Fruit fly (Drosophila melanogaster) whole organism, embryonic: ENCODE results near the gene Ugt37A2.
A peak's percentile ranks its signal among the peaks of the same experiment; 100 is the strongest.

Experiments used
- B-H2 ChIP-seq: fragments of 200-800 bp; sonication (Bioruptor generic); optimal IDR thresholded peaks from 2 replicates; lab custom pipeline; 2018; ENCODE audit warnings: missing biosample characterization, mild to moderate bottlenecking, missing genetic modification characterization
- C15 ChIP-seq: fragments of 200-800 bp; sonication (Bioruptor generic); IDR thresholded peaks from 3 replicates; pipeline ENCODE4 v1.3.6; 2022; ENCODE audit warnings: missing biosample characterization, missing genetic modification characterization
- CG1024 ChIP-seq: fragments of 200-800 bp; sonication (Bioruptor generic); IDR thresholded peaks from 2 replicates; pipeline ENCODE4 v1.3.6; 2022; ENCODE audit warnings: missing biosample characterization, missing genetic modification characterization
- CG10959 ChIP-seq: fragments of 200-800 bp; sonication (Bioruptor generic); IDR thresholded peaks from 2 replicates; pipeline ENCODE4 v1.3.6; 2022; ENCODE audit warnings: missing biosample characterization, missing genetic modification characterization
- CG16863 ChIP-seq: fragments of 200-800 bp; sonication (Bioruptor generic); optimal IDR thresholded peaks from 3 replicates; lab custom pipeline; 2016; ENCODE audit warnings: missing biosample characterization, missing genetic modification characterization
- CG18764 ChIP-seq: fragments of 200-800 bp; sonication (Bioruptor generic); optimal IDR thresholded peaks from 3 replicates; lab custom pipeline; 2016; ENCODE audit warnings: missing biosample characterization, missing genetic modification characterization
- CG2120 ChIP-seq: fragments of 200-800 bp; sonication (Bioruptor generic); optimal IDR thresholded peaks from 3 replicates; lab custom pipeline; 2016; ENCODE audit warnings: missing biosample characterization, missing genetic modification characterization
- CG2712 ChIP-seq: fragments of 200-800 bp; optimal IDR thresholded peaks from 3 replicates; lab custom pipeline; 2019; ENCODE audit warnings: missing biosample characterization, mild to moderate bottlenecking, missing genetic modification characterization, moderate library complexity
- CG2889 ChIP-seq: fragments of 200-800 bp; sonication (Bioruptor generic); IDR thresholded peaks from 3 replicates; pipeline ENCODE4 v1.3.6; 2022; ENCODE audit warnings: missing biosample characterization, missing genetic modification characterization
- CG30431 ChIP-seq: fragments of 200-800 bp; sonication (Bioruptor generic); optimal IDR thresholded peaks from 2 replicates; lab custom pipeline; 2017; ENCODE audit warnings: missing biosample characterization, missing genetic modification characterization
- CG3726 ChIP-seq: fragments of 200-800 bp; sonication (Bioruptor generic); IDR thresholded peaks from 3 replicates; pipeline ENCODE4, ENCODE4 v1.3.6; 2022; ENCODE audit warnings: missing biosample characterization, missing genetic modification characterization
- CG7357 ChIP-seq: fragments of 200-800 bp; sonication (Bioruptor generic); IDR thresholded peaks from 3 replicates; pipeline ENCODE4 v1.3.6; 2022; ENCODE audit warnings: missing biosample characterization, missing genetic modification characterization
- CG8089 ChIP-seq: fragments of 200-800 bp; sonication (Bioruptor generic); optimal IDR thresholded peaks from 3 replicates; lab custom pipeline; 2016; ENCODE audit warnings: missing biosample characterization, missing genetic modification characterization
- CG8765 ChIP-seq: fragments of 200-800 bp; sonication (Bioruptor generic); IDR thresholded peaks from 2 replicates; pipeline ENCODE4 v1.3.6; 2022; ENCODE audit warnings: missing biosample characterization, missing genetic modification characterization
- CG8924 ChIP-seq: fragments of 200-800 bp; optimal IDR thresholded peaks from 3 replicates; lab custom pipeline; 2019; ENCODE audit warnings: missing biosample characterization, mild to moderate bottlenecking, missing genetic modification characterization, moderate library complexity
- CG9932 ChIP-seq: fragments of 200-800 bp; sonication (Bioruptor generic); IDR thresholded peaks from 2 replicates; pipeline ENCODE4 v1.3.6; 2022; ENCODE audit warnings: missing biosample characterization, missing genetic modification characterization
- CkIIα-i1 ChIP-seq: fragments of 200-800 bp; sonication (Bioruptor generic); IDR thresholded peaks from 2 replicates; pipeline ENCODE4 v1.3.6; 2022; ENCODE audit warnings: missing biosample characterization, missing genetic modification characterization
- CrebB ChIP-seq: fragments of 200-800 bp; sonication (Bioruptor generic); optimal IDR thresholded peaks from 3 replicates; lab custom pipeline; 2018; ENCODE audit warnings: missing biosample characterization, mild to moderate bottlenecking, missing genetic modification characterization
- D19A ChIP-seq: fragments of 200-800 bp; optimal IDR thresholded peaks from 3 replicates; lab custom pipeline; 2019; ENCODE audit warnings: missing biosample characterization, mild to moderate bottlenecking, missing genetic modification characterization, moderate library complexity
- Dbx ChIP-seq: fragments of 200-800 bp; sonication (Bioruptor generic); IDR thresholded peaks from 3 replicates; pipeline ENCODE4 v1.3.6; 2022; ENCODE audit warnings: missing biosample characterization, missing genetic modification characterization
- E2f1 ChIP-seq: fragments of 200-800 bp; sonication (Bioruptor generic); IDR thresholded peaks from 2 replicates; pipeline ENCODE4 v1.3.6; 2022; ENCODE audit warnings: missing biosample characterization, missing genetic modification characterization
- Hand ChIP-seq: fragments of 200-800 bp; sonication (Bioruptor generic); optimal IDR thresholded peaks from 2 replicates; lab custom pipeline; 2017; ENCODE audit warnings: mild to moderate bottlenecking, missing biosample characterization, missing genetic modification reagents, missing genetic modification characterization
- Hey ChIP-seq: fragments of 200-800 bp; sonication (Bioruptor generic); optimal IDR thresholded peaks from 3 replicates; lab custom pipeline; 2018; ENCODE audit warnings: missing biosample characterization, mild to moderate bottlenecking, missing genetic modification characterization
- Hr51 ChIP-seq, 2 experiments: fragments of 200-800 bp; sonication (Bioruptor generic); optimal IDR thresholded peaks; 2 replicates in 1 of 2; 3 replicates in 1 of 2; lab custom pipeline; 2016 to 2018; ENCODE audit warnings: missing biosample characterization in 2 of 2, missing genetic modification characterization in 2 of 2, mild to moderate bottlenecking in 1 of 2, moderate library complexity in 1 of 2
- MESR4 ChIP-seq: fragments of 200-800 bp; sonication (Bioruptor generic); optimal IDR thresholded peaks from 2 replicates; lab custom pipeline; 2018; ENCODE audit warnings: missing biosample characterization, mild to moderate bottlenecking, missing genetic modification characterization, moderate library complexity
- Meics ChIP-seq: fragments of 200-800 bp; sonication (Bioruptor generic); optimal IDR thresholded peaks from 2 replicates; lab custom pipeline; 2017; ENCODE audit warnings: missing biosample characterization, mild to moderate bottlenecking, missing genetic modification characterization
- Myb ChIP-seq: fragments of 200-800 bp; sonication (Bioruptor generic); optimal IDR thresholded peaks from 2 replicates; lab custom pipeline; 2016; ENCODE audit warnings: missing biosample characterization, missing genetic modification characterization
- Oaz ChIP-seq: fragments of 200-800 bp; sonication (Bioruptor generic); IDR thresholded peaks from 2 replicates; pipeline ENCODE4 v1.3.6; 2022; ENCODE audit warnings: missing biosample characterization, missing genetic modification characterization
- Optix ChIP-seq: fragments of 200-800 bp; sonication (Bioruptor generic); IDR thresholded peaks from 3 replicates; pipeline ENCODE4 v1.3.6; 2022; ENCODE audit warnings: missing biosample characterization, missing genetic modification characterization
- PHDP ChIP-seq: fragments of 200-800 bp; sonication (Bioruptor generic); optimal IDR thresholded peaks from 3 replicates; lab custom pipeline; 2018; ENCODE audit warnings: missing biosample characterization, mild to moderate bottlenecking, missing genetic modification characterization, moderate library complexity
- Rx ChIP-seq: fragments of 200-800 bp; sonication (Bioruptor generic); IDR thresholded peaks from 2 replicates; pipeline ENCODE4 v1.3.6; 2022; ENCODE audit warnings: missing biosample characterization, missing genetic modification characterization
- Ssrp ChIP-seq: fragments of 200-800 bp; sonication (Bioruptor generic); optimal IDR thresholded peaks from 2 replicates; lab custom pipeline; 2018; ENCODE audit warnings: missing biosample characterization, mild to moderate bottlenecking, missing genetic modification characterization, moderate library complexity
- Tbp ChIP-seq: fragments of >200 bp; optimal IDR thresholded peaks from 2 replicates; lab custom pipeline; 2018; ENCODE audit warnings: missing biosample characterization, missing genetic modification characterization
- Xrp1 ChIP-seq: fragments of 200-800 bp; sonication (Bioruptor generic); IDR thresholded peaks from 2 replicates; pipeline ENCODE4 v1.3.6; 2022; ENCODE audit warnings: missing biosample characterization, missing genetic modification characterization
- ara ChIP-seq: fragments of 200-800 bp; sonication (Bioruptor generic); IDR thresholded peaks from 2 replicates; pipeline ENCODE4 v1.3.6; 2022; ENCODE audit warnings: missing biosample characterization, missing genetic modification characterization
- bcd ChIP-seq: fragments of 200-800 bp; sonication (Bioruptor generic); optimal IDR thresholded peaks from 2 replicates; lab custom pipeline; 2017; ENCODE audit warnings: missing biosample characterization, mild to moderate bottlenecking, missing genetic modification characterization
- croc ChIP-seq: fragments of 200-800 bp; sonication (Bioruptor generic); conservative IDR thresholded peaks from 3 replicates; pipeline ENCODE4 v1.3.6; 2022; ENCODE audit warnings: missing biosample characterization, missing genetic modification characterization
- dimm ChIP-seq: fragments of 200-800 bp; sonication (Bioruptor generic); IDR thresholded peaks from 2 replicates; pipeline ENCODE4 v1.3.6; 2022; ENCODE audit warnings: missing biosample characterization, missing genetic modification characterization
- gfzf ChIP-seq: fragments of 200-800 bp; sonication (Bioruptor generic); optimal IDR thresholded peaks from 2 replicates; lab custom pipeline; 2016; ENCODE audit warnings: missing biosample characterization, mild to moderate bottlenecking, missing genetic modification characterization, moderate library complexity
- grn ChIP-seq: fragments of 200-800 bp; sonication (Bioruptor generic); optimal IDR thresholded peaks from 3 replicates; lab custom pipeline; 2017; ENCODE audit warnings: missing biosample characterization, missing genetic modification characterization
- her ChIP-seq: fragments of 200-800 bp; sonication (Bioruptor generic); optimal IDR thresholded peaks from 2 replicates; lab custom pipeline; 2016; ENCODE audit warnings: missing biosample characterization, missing genetic modification characterization
- lab ChIP-seq: fragments of 200-800 bp; sonication (Bioruptor generic); optimal IDR thresholded peaks from 3 replicates; lab custom pipeline; 2017; ENCODE audit warnings: missing biosample characterization, missing genetic modification characterization, mild to moderate bottlenecking, moderate library complexity, missing genetic modification reagents
- onecut ChIP-seq: fragments of 200-800 bp; sonication (Bioruptor generic); IDR thresholded peaks from 2 replicates; pipeline ENCODE4 v1.3.6; 2022; ENCODE audit warnings: missing biosample characterization, missing genetic modification characterization
- pb ChIP-seq: fragments of 200-800 bp; sonication (Bioruptor generic); optimal IDR thresholded peaks from 3 replicates; lab custom pipeline; 2016; ENCODE audit warnings: missing biosample characterization, missing genetic modification characterization
- peb ChIP-seq: fragments of 200-800 bp; sonication (Bioruptor generic); IDR thresholded peaks from 2 replicates; pipeline ENCODE4 v1.3.6; 2022; ENCODE audit warnings: missing biosample characterization, missing genetic modification characterization
- ranshi ChIP-seq: fragments of 200-800 bp; sonication (Bioruptor generic); IDR thresholded peaks from 2 replicates; pipeline ENCODE4 v1.3.6; 2022; ENCODE audit warnings: missing biosample characterization, missing genetic modification characterization
- ro ChIP-seq: fragments of 200-800 bp; sonication (Bioruptor generic); IDR thresholded peaks from 2 replicates; pipeline ENCODE4 v1.3.6; 2022; ENCODE audit warnings: missing biosample characterization, missing genetic modification characterization
- sens-2 ChIP-seq: fragments of 200-800 bp; sonication (Bioruptor generic); IDR thresholded peaks from 2 replicates; pipeline ENCODE4 v1.3.6; 2022; ENCODE audit warnings: missing biosample characterization, missing genetic modification characterization
- sr ChIP-seq: fragments of 200-800 bp; sonication (Bioruptor generic); IDR thresholded peaks from 3 replicates; pipeline ENCODE4 v1.3.6; 2022; ENCODE audit warnings: missing biosample characterization, missing genetic modification characterization
- sug ChIP-seq: fragments of 200-800 bp; optimal IDR thresholded peaks from 2 replicates; lab custom pipeline; 2019; ENCODE audit warnings: missing biosample characterization, mild to moderate bottlenecking, missing genetic modification characterization, moderate library complexity
- tll ChIP-seq, 2 experiments: fragments of 200-800 bp in 1 of 2; fragments of >200 bp in 1 of 2; sonication (Bioruptor generic) in 1 of 2; optimal IDR thresholded peaks; 2 replicates each; lab custom pipeline; 2017 to 2019; ENCODE audit warnings: missing biosample characterization in 2 of 2, missing genetic modification characterization in 2 of 2, mild to moderate bottlenecking in 1 of 2, moderate library complexity in 1 of 2
- unc-4 ChIP-seq: fragments of 200-800 bp; sonication (Bioruptor generic); IDR thresholded peaks from 2 replicates; pipeline ENCODE4 v1.3.6; 2022; ENCODE audit warnings: missing biosample characterization, missing genetic modification characterization; ENCODE audit not compliant: partially characterized antibody
- wek ChIP-seq: fragments of 200-800 bp; sonication (Bioruptor generic); optimal IDR thresholded peaks from 3 replicates; lab custom pipeline; 2018; ENCODE audit warnings: missing biosample characterization, mild to moderate bottlenecking, missing genetic modification characterization, moderate library complexity
- yki ChIP-seq: fragments of >200 bp; optimal IDR thresholded peaks from 3 replicates; lab custom pipeline; 2018

Ugt37A2 gene

DNA sequence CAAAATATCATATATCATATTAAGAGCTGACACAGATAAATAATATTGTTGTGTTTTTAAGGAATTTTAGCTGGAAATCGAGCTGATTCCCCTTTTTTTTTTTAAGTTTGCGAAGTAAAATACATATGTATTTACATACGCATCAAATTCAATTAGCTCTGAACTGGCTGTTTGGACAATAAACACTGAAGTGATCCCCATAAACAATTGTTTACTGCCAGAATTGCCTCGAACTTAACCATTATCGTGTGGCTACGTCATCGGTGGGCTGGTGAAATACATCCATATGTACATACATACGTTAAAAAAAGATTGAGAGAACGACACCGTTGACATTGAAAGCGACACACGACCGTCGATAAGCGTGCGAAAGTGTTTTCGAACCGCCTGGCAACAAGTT is 23.2 kb upstream of the Ugt37A2 start (continued):
- TF ChIP-seq ara (no peak), Hey (tag; lab: Kevin White, UChicago) (no peak), CG7357 (GFP tag; lab: Robert Waterston, UW) (no peak), CG18764 (GFP tag; lab: Kevin White, UChicago) (no peak), pb (GFP tag; lab: Kevin White, UChicago) (no peak), MESR4 (GFP tag; lab: Kevin White, UChicago) (no peak), CG16863 (GFP tag; lab: Kevin White, UChicago) (no peak), her (GFP tag; lab: Kevin White, UChicago) (no peak), Dbx (GFP tag; lab: Robert Waterston, UW) (no peak), croc (GFP tag; lab: Robert Waterston, UW) (no peak), CG30431 (GFP tag; lab: Kevin White, UChicago) (no peak), D19A (tag; lab: Kevin White, UChicago) (no peak), onecut (GFP tag; lab: Robert Waterston, UW) (no peak), dimm (GFP tag; lab: Robert Waterston, UW) (no peak), CG8924 (no peak), Meics (peak; percentile 7), CkIIα-i1 (GFP tag; lab: Robert Waterston, UW) (no peak), unc-4 (no peak), CG10959 (no peak), yki (lab: Kevin White, UChicago) (no peak), Optix (GFP tag; lab: Robert Waterston, UW) (no peak), PHDP (tag; lab: Kevin White, UChicago) (peak; percentile 20), CG2120 (GFP tag; lab: Kevin White, UChicago) (no peak), ro (GFP tag; lab: Robert Waterston, UW) (no peak), CrebB (peak; percentile 1), grn (no peak), gfzf (GFP tag; lab: Kevin White, UChicago) (no peak), B-H2 (GFP tag; lab: Kevin White, UChicago) (peak; percentile 60), lab (GFP tag; lab: Kevin White, UChicago) (peak; percentile 60), Oaz (GFP tag; lab: Robert Waterston, UW) (no peak), Rx (no peak), wek (no peak), sens-2 (GFP tag; lab: Robert Waterston, UW) (no peak), Hr51 (GFP tag; optimal IDR thresholded peaks at IDR 0.05; lab: Kevin White, UChicago) (no peak), CG2712 (tag; lab: Kevin White, UChicago) (no peak), peb (GFP tag; lab: Robert Waterston, UW) (no peak), CG9932 (GFP tag; lab: Robert Waterston, UW) (no peak), Hand (GFP tag; lab: Kevin White, UChicago) (no peak), bcd (GFP tag; lab: Kevin White, UChicago) (no peak), sr (GFP tag; lab: Robert Waterston, UW) (no peak), C15 (GFP tag; lab: Robert Waterston, UW) (no peak), Ssrp (tag; lab: Kevin White, UChicago) (no peak), CG3726 (GFP tag; lab: Robert Waterston, UW) (no peak), Tbp (GFP tag; lab: Kevin White, UChicago) (no peak), E2f1 (no peak), Xrp1 (GFP tag; lab: Robert Waterston, UW) (0 out of 2 replicates have a peak, but pooled peaks have one; percentile 9), sug (tag; lab: Kevin White, UChicago) (peak; percentile 43), tll (GFP tag; optimal IDR thresholded peaks at IDR 0.05; lab: Kevin White, UChicago) (no peak), CG8765 (GFP tag; lab: Robert Waterston, UW) (no peak), CG1024 (GFP tag; lab: Robert Waterston, UW) (no peak), Myb (no peak), ranshi (GFP tag; lab: Robert Waterston, UW) (no peak), CG8089 (GFP tag; lab: Kevin White, UChicago) (no peak), CG2889 (GFP tag; lab: Robert Waterston, UW) (no peak)
